Worm (Caenorhabditis elegans): Measurements from ENCODE around the gene H04M03.12.

DNA sequence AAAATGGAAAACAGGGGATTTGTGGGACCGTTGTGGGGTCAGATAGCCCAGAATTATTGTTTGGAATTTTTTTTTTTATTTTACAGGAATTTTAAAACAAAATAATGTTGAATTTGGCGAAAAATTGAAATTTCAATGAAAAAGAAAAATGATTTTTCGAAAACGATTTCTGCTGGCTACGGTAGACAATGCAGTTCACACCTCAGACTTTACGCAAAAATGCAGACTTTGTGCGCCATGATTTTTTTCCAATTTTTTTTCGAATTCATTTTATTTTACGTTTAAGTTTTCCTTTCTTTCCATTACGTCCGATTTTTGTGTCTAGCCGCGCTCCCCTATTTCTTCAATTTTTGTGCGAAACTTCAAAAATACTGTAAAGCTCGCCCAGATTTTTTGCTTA lies 36.8 kb upstream of the H04M03.12 start:
- no peak for TF ChIP-seq lin-13 (GFP tag; optimal IDR thresholded peaks at IDR 0.05)
- TF ChIP-seq fos-1 (tag; optimal IDR thresholded peaks at IDR 0.05) = no peak
- TF ChIP-seq lsy-2 (tag; optimal IDR thresholded peaks at IDR 0.05) = peak in 1 of 2 experiments; percentile 44
- TF ChIP-seq peb-1 (tag; optimal IDR thresholded peaks at IDR 0.05) = no peak
- no peak for TF ChIP-seq unc-62 (GFP tag; optimal IDR thresholded peaks at IDR 0.05)
- no peak for TF ChIP-seq dmd-4 (tag; optimal IDR thresholded peaks at IDR 0.05)
- TF ChIP-seq lin-11 (tag; optimal IDR thresholded peaks at IDR 0.05) = no peak
- TF ChIP-seq ztf-1 (GFP tag; conservative IDR thresholded peaks at IDR 0.05) = no peak
- TF ChIP-seq ztf-11 (tag; optimal IDR thresholded peaks at IDR 0.05) = no peak
- no peak for TF ChIP-seq snpc-4 (tag; optimal IDR thresholded peaks at IDR 0.05)
- no peak for TF ChIP-seq R02D3.7 (tag; optimal IDR thresholded peaks at IDR 0.05)
- no peak for TF ChIP-seq ama-1 (optimal IDR thresholded peaks at IDR 0.05)

All from whole organism, L2 larva.